Worm (Caenorhabditis elegans) whole organism, young adult: ENCODE data around the gene glb-6.

Experiments used
- B0261.1 ChIP-seq: sonication (generic microtip); optimal IDR thresholded peaks from 2 replicates; lab custom pipeline; 2016; ENCODE audit warnings: mild to moderate bottlenecking, missing genetic modification characterization, moderate library complexity, missing compliant biosample characterization
- B0336.3 ChIP-seq: fragments of 200-800 bp; sonication (Bioruptor generic); IDR thresholded peaks from 2 replicates; pipeline ENCODE4 v1.3.6; 2022; ENCODE audit warnings: missing genetic modification characterization, missing compliant biosample characterization
- C06A6.2 ChIP-seq: fragments of 200-800 bp; sonication (Bioruptor generic); conservative IDR thresholded peaks from 2 replicates; pipeline ENCODE4 v1.3.6; 2022; ENCODE audit warnings: missing genetic modification characterization, missing compliant biosample characterization
- D2030.7 ChIP-seq: fragments of 200-800 bp; sonication (Bioruptor generic); IDR thresholded peaks from 2 replicates; pipeline ENCODE4 v1.3.6; 2022; ENCODE audit warnings: missing genetic modification reagents, missing genetic modification characterization, missing compliant biosample characterization
- F22D6.2 ChIP-seq: sonication (generic microtip); optimal IDR thresholded peaks from 2 replicates; lab custom pipeline; 2016; ENCODE audit warnings: mild to moderate bottlenecking, missing genetic modification characterization, missing compliant biosample characterization
- F55B11.4 ChIP-seq: sonication (generic microtip); optimal IDR thresholded peaks from 2 replicates; lab custom pipeline; 2016; ENCODE audit warnings: missing compliant biosample characterization, missing genetic modification characterization, borderline replicate concordance; ENCODE audit not compliant: insufficient read depth
- F57A8.1 ChIP-seq: fragments of 200-800 bp; sonication (Bioruptor generic); optimal IDR thresholded peaks from 2 replicates; lab custom pipeline; 2018; ENCODE audit warnings: mild to moderate bottlenecking, missing genetic modification characterization, moderate library complexity, missing compliant biosample characterization
- K11D2.4 ChIP-seq: fragments of 200-800 bp; sonication (Bioruptor generic); IDR thresholded peaks from 2 replicates; pipeline ENCODE4 v1.3.6; 2022; ENCODE audit warnings: missing genetic modification reagents, missing genetic modification characterization, missing compliant biosample characterization
- Y53G8AR.9 ChIP-seq: fragments of 200-800 bp; sonication (Bioruptor generic); conservative IDR thresholded peaks from 2 replicates; pipeline ENCODE4 v1.3.6; 2022; ENCODE audit warnings: missing genetic modification reagents, missing genetic modification characterization, missing compliant biosample characterization
- Y67H2A.10 ChIP-seq: fragments of 200-800 bp; sonication (Bioruptor generic); conservative IDR thresholded peaks from 2 replicates; pipeline ENCODE4 v1.3.6; 2022; ENCODE audit warnings: missing genetic modification reagents, missing genetic modification characterization, missing compliant biosample characterization
- aptf-3 ChIP-seq: fragments of 200-800 bp; sonication (Bioruptor generic); IDR thresholded peaks from 2 replicates; pipeline ENCODE4 v1.3.6; 2022; ENCODE audit warnings: missing genetic modification characterization, missing compliant biosample characterization
- atf-7 ChIP-seq: sonication (generic microtip); optimal IDR thresholded peaks from 2 replicates; lab custom pipeline; 2017; ENCODE audit warnings: mild to moderate bottlenecking, missing genetic modification characterization, missing compliant biosample characterization
- attf-3 ChIP-seq: fragments of 200-800 bp; sonication (Bioruptor generic); conservative IDR thresholded peaks from 2 replicates; pipeline ENCODE4 v1.3.6; 2022; ENCODE audit warnings: missing genetic modification reagents, missing genetic modification characterization, missing compliant biosample characterization
- attf-5 ChIP-seq: fragments of 200-800 bp; sonication (Bioruptor generic); optimal IDR thresholded peaks from 2 replicates; lab custom pipeline; 2018; ENCODE audit warnings: mild to moderate bottlenecking, missing genetic modification characterization, missing compliant biosample characterization
- cebp-1 ChIP-seq, 2 experiments: fragments of 200-800 bp in 1 of 2; sonication (Bioruptor generic) in 1 of 2; sonication (generic microtip) in 1 of 2; IDR thresholded peaks in 1 of 2; optimal IDR thresholded peaks in 1 of 2; 2 replicates each; pipeline versions ENCODE4 v1.3.6 to Lab custom; 2017 to 2022; ENCODE audit warnings: missing compliant biosample characterization in 2 of 2, missing genetic modification characterization in 2 of 2, mild to moderate bottlenecking in 1 of 2, missing genetic modification reagents in 1 of 2, moderate library complexity in 1 of 2
- ceh-79 ChIP-seq: sonication (generic microtip); optimal IDR thresholded peaks from 2 replicates; lab custom pipeline; 2017; ENCODE audit warnings: mild to moderate bottlenecking, missing genetic modification characterization, missing compliant biosample characterization
- dpff-1 ChIP-seq: sonication (generic microtip); optimal IDR thresholded peaks from 2 replicates; lab custom pipeline; 2017; ENCODE audit warnings: mild to moderate bottlenecking, missing genetic modification characterization, missing compliant biosample characterization
- dpl-1 ChIP-seq: fragments of 150-350 bp; optimal IDR thresholded peaks from 2 replicates; lab custom pipeline; 2014; ENCODE audit warnings: missing biosample characterization, missing genetic modification reagents, missing genetic modification characterization
- hlh-26 ChIP-seq: fragments of 200-800 bp; sonication (Bioruptor generic); conservative IDR thresholded peaks from 2 replicates; pipeline ENCODE4 v1.3.6; 2022; ENCODE audit warnings: missing genetic modification reagents, missing genetic modification characterization, missing compliant biosample characterization
- hmg-20 ChIP-seq: fragments of 200-800 bp; sonication (Bioruptor generic); IDR thresholded peaks from 2 replicates; pipeline ENCODE4 v1.3.6; 2022; ENCODE audit warnings: missing genetic modification reagents, missing genetic modification characterization, missing compliant biosample characterization
- let-526 ChIP-seq: fragments of 200-800 bp; sonication (Bioruptor generic); IDR thresholded peaks from 2 replicates; pipeline ENCODE4 v1.3.6; 2022; ENCODE audit warnings: missing genetic modification reagents, missing genetic modification characterization, missing compliant biosample characterization
- lin-26 ChIP-seq: fragments of 200-800 bp; sonication (Bioruptor generic); IDR thresholded peaks from 2 replicates; pipeline ENCODE4 v1.3.6; 2022; ENCODE audit warnings: missing genetic modification reagents, missing genetic modification characterization, missing compliant biosample characterization
- lin-35 ChIP-seq, 3 experiments: fragments of 150-350 bp in 2 of 3; sonication (generic microtip) in 1 of 3; optimal IDR thresholded peaks; 2 replicates each; lab custom pipeline; 2014 to 2018; ENCODE audit warnings: missing biosample characterization in 3 of 3, missing genetic modification characterization in 3 of 3, missing genetic modification reagents in 3 of 3
- lin-40 ChIP-seq: sonication (generic microtip); optimal IDR thresholded peaks from 2 replicates; lab custom pipeline; 2016; ENCODE audit warnings: missing genetic modification characterization, mild to moderate bottlenecking, missing compliant biosample characterization, missing genotype, missing genetic modification reagents
- lin-54 ChIP-seq: fragments of 200-800 bp; sonication (Bioruptor generic); optimal IDR thresholded peaks from 2 replicates; lab custom pipeline; 2018; ENCODE audit warnings: mild to moderate bottlenecking, missing genetic modification characterization, missing compliant biosample characterization
- lsy-27 ChIP-seq: sonication (generic microtip); optimal IDR thresholded peaks from 2 replicates; lab custom pipeline; 2017; ENCODE audit warnings: missing genetic modification characterization, mild to moderate bottlenecking, missing compliant biosample characterization, antibody characterized with exemption, missing genotype, borderline replicate concordance; ENCODE audit not compliant: insufficient read depth
- madf-10 ChIP-seq: sonication (generic microtip); optimal IDR thresholded peaks from 2 replicates; lab custom pipeline; 2016; ENCODE audit warnings: mild to moderate bottlenecking, missing genetic modification characterization, missing compliant biosample characterization
- madf-8 ChIP-seq: fragments of 200-800 bp; sonication (Bioruptor generic); conservative IDR thresholded peaks from 2 replicates; pipeline ENCODE4 v1.3.6; 2022; ENCODE audit warnings: missing genetic modification reagents, missing genetic modification characterization, missing compliant biosample characterization
- mcd-1 ChIP-seq: fragments of 200-800 bp; sonication (Bioruptor generic); IDR thresholded peaks from 2 replicates; pipeline ENCODE4 v1.3.6; 2022; ENCODE audit warnings: missing genetic modification reagents, missing genetic modification characterization, missing compliant biosample characterization
- nfya-2 ChIP-seq: fragments of 200-800 bp; sonication (Bioruptor generic); IDR thresholded peaks from 2 replicates; pipeline ENCODE4 v1.3.6; 2022; ENCODE audit warnings: missing genetic modification reagents, missing genetic modification characterization, missing compliant biosample characterization
- nhr-120 ChIP-seq: fragments of 200-800 bp; sonication (Bioruptor generic); IDR thresholded peaks from 2 replicates; pipeline ENCODE4 v1.3.6; 2022; ENCODE audit warnings: missing genetic modification characterization, missing compliant biosample characterization
- nhr-179 ChIP-seq: sonication (generic microtip); optimal IDR thresholded peaks from 2 replicates; lab custom pipeline; 2016; ENCODE audit warnings: mild to moderate bottlenecking, missing genetic modification characterization, missing compliant biosample characterization
- nhr-90 ChIP-seq: sonication (generic microtip); optimal IDR thresholded peaks from 2 replicates; lab custom pipeline; 2016; ENCODE audit warnings: missing genotype, mild to moderate bottlenecking, missing genetic modification characterization, missing compliant biosample characterization
- pha-4 ChIP-seq: fragments of 150-350 bp; sonication (generic microtip); optimal IDR thresholded peaks from 2 replicates; lab custom pipeline; 2014; ENCODE audit warnings: missing biosample characterization, missing genetic modification reagents, missing genetic modification characterization
- rcor-1 ChIP-seq: fragments of 200-800 bp; sonication (Bioruptor generic); IDR thresholded peaks from 2 replicates; pipeline ENCODE4 v1.3.6; 2022; ENCODE audit warnings: missing genetic modification reagents, missing genetic modification characterization, missing compliant biosample characterization
- snpc-1.1 ChIP-seq: sonication (generic microtip); optimal IDR thresholded peaks from 2 replicates; lab custom pipeline; 2017; ENCODE audit warnings: missing genetic modification characterization, mild to moderate bottlenecking, missing compliant biosample characterization, antibody characterized with exemption, moderate library complexity, missing genotype, missing genetic modification reagents; ENCODE audit not compliant: insufficient read depth
- snpc-4 ChIP-seq, 5 experiments: fragments of 150-350 bp in 1 of 5; sonication (generic microtip) in 4 of 5; optimal IDR thresholded peaks; 2 replicates each; lab custom pipeline; 2014 to 2018; ENCODE audit warnings: missing genetic modification characterization in 5 of 5, missing biosample characterization in 3 of 5, antibody characterized with exemption in 2 of 5, mild to moderate bottlenecking in 2 of 5, missing compliant biosample characterization in 2 of 5, missing genotype in 2 of 5, moderate library complexity in 2 of 5, missing genetic modification reagents in 1 of 5
- zim-3 ChIP-seq: sonication (generic microtip); optimal IDR thresholded peaks from 2 replicates; lab custom pipeline; 2017; ENCODE audit warnings: mild to moderate bottlenecking, missing genetic modification characterization, moderate library complexity, missing compliant biosample characterization
- ztf-3 ChIP-seq: fragments of 200-800 bp; sonication (Bioruptor generic); optimal IDR thresholded peaks from 2 replicates; lab custom pipeline; 2018; ENCODE audit warnings: mild to moderate bottlenecking, missing genetic modification characterization, missing compliant biosample characterization

Gene glb-6

ce11 chrV:5592323-5592722 lies 22.0 kb upstream of the glb-6 start, which contains the start of gene vps-37 (continued):
- peak; percentile 50; the same call in 1 of the 2 replicates for TF ChIP-seq madf-8 (GFP tag; lab: Robert Waterston, UW)
- peak; percentile 73 for TF ChIP-seq mcd-1
- no peak for TF ChIP-seq Y53G8AR.9 (GFP tag; lab: Robert Waterston, UW)
- peak; percentile 80; the same call in 1 of the 2 replicates for TF ChIP-seq rcor-1 (GFP tag; lab: Robert Waterston, UW)
- no peak for TF ChIP-seq aptf-3 (GFP tag; lab: Robert Waterston, UW)
- no peak for TF ChIP-seq zim-3 (tag; lab: Kevin White, UChicago)
- TF ChIP-seq attf-5 (GFP tag; lab: Kevin White, UChicago) = no peak
- TF ChIP-seq snpc-1.1 = peak; percentile 55
- TF ChIP-seq ztf-3 (GFP tag; lab: Kevin White, UChicago) = no peak
- no peak for TF ChIP-seq atf-7 (tag; lab: Kevin White, UChicago)
- TF ChIP-seq nhr-120 (GFP tag; lab: Robert Waterston, UW) = no peak
- peak; percentile 61 for TF ChIP-seq D2030.7 (GFP tag; lab: Robert Waterston, UW)
- TF ChIP-seq pha-4 (tag; lab: Kevin White, UChicago) = no peak
- no peak for TF ChIP-seq hlh-26 (GFP tag; lab: Robert Waterston, UW)
- peak; percentile 78 for TF ChIP-seq lin-40
- TF ChIP-seq nhr-179 (tag; lab: Kevin White, UChicago) = no peak
- no peak for TF ChIP-seq F22D6.2
- peak; percentile 75 for TF ChIP-seq lin-54
- no peak for TF ChIP-seq Y67H2A.10 (GFP tag; lab: Robert Waterston, UW)
- no peak for TF ChIP-seq ceh-79 (tag; lab: Kevin White, UChicago)
- no peak for TF ChIP-seq snpc-4 (GFP tag; optimal IDR thresholded peaks at IDR 0.05; lab: Kevin White, UChicago)
- TF ChIP-seq snpc-4 (tag; optimal IDR thresholded peaks at IDR 0.05; lab: Kevin White, UChicago) = peak in 3 of 4 experiments; percentile 33 to 55 (median 39)
- TF ChIP-seq lin-35 (GFP tag; optimal IDR thresholded peaks at IDR 0.05; lab: Kevin White, UChicago) = peak in 1 of 3 experiments; percentile 70
- no peak for TF ChIP-seq lsy-27 (tag; lab: Kevin White, UChicago)
- no peak for TF ChIP-seq F57A8.1 (GFP tag; lab: Kevin White, UChicago)
- no peak for TF ChIP-seq nhr-90 (tag; lab: Kevin White, UChicago)
- peak; percentile 45 for TF ChIP-seq dpl-1 (GFP tag; lab: Kevin White, UChicago)
- 0 out of 2 replicates have a peak, but pooled peaks have one; percentile 21 for TF ChIP-seq hmg-20 (GFP tag; lab: Robert Waterston, UW)
- no peak for TF ChIP-seq B0261.1 (tag; lab: Kevin White, UChicago)
- TF ChIP-seq B0336.3 (GFP tag; lab: Robert Waterston, UW) = no peak
- no peak for TF ChIP-seq dpff-1 (tag; lab: Kevin White, UChicago)
- no peak for TF ChIP-seq attf-3 (GFP tag; lab: Robert Waterston, UW)
- TF ChIP-seq F55B11.4 (tag; lab: Kevin White, UChicago) = no peak
- no peak for TF ChIP-seq C06A6.2 (GFP tag; lab: Robert Waterston, UW)
- no peak for TF ChIP-seq K11D2.4 (GFP tag; lab: Robert Waterston, UW)
- TF ChIP-seq let-526 = no peak
- peak; percentile 36; the same call in 1 of the 2 replicates for TF ChIP-seq cebp-1 (GFP tag; IDR thresholded peaks at IDR 0.05; lab: Robert Waterston, UW)
- peak; percentile 83 for TF ChIP-seq cebp-1 (tag; optimal IDR thresholded peaks at IDR 0.05; lab: Kevin White, UChicago)
- TF ChIP-seq nfya-2 (GFP tag; lab: Robert Waterston, UW) = no peak
- no peak for TF ChIP-seq lin-26
- no peak for TF ChIP-seq madf-10 (tag; lab: Kevin White, UChicago)
